Worm (Caenorhabditis elegans): Measurements from ENCODE around the gene grl-6.

DNA sequence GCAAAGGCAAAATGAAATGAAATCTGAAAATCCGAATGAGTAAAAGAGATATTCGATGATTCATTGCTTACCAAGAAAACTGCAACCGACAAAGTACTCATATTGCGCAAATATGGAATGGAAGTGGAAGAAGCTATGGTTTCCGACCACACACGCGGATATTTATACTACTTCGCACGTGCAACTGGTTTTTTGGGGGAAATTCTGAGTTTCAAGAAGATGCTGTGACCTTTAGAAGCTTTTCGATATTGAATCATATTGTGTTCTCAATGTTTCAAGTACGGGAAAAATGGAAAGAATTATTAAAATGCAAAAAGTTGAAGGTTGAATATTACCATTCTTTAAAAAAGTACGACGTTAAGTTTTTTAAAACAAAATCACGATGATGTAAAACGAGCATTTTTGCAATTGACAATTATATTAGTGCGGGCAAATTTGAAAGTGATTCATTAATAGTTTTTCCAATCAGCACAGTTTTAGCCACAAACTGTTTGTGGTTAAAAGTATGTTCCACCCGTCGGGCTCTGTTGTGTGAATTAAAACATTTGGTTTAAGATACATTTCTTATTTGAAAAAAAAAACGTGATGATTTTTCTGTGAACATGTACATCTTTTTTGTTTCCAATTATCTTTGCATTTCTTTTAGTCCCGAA, at the start of gene grl-6, which contains the start of gene K10C2.6:
- TF ChIP-seq ztf-23 (GFP tag; IDR thresholded peaks at IDR 0.05) (no peak), cog-1 (tag; optimal IDR thresholded peaks at IDR 0.05) (no peak), med-1 (GFP tag; optimal IDR thresholded peaks at IDR 0.05; ENCODE audit: insufficient read depth) (no peak), flt-1 (GFP tag; IDR thresholded peaks at IDR 0.05) (no peak), ref-1 (GFP tag; conservative IDR thresholded peaks at IDR 0.05) (no peak), T22C8.4 (GFP tag; IDR thresholded peaks at IDR 0.05) (no peak)

Data from whole organism, midembryonic.